Worm (Caenorhabditis elegans): ENCODE data around the gene C04B4.1.
"Not testable (repeated sequence)": the region's sequence is repeated elsewhere in the genome, so short reads cannot be mapped to it uniquely, and the experiment has no call there.

The C04B4.1 gene

DNA sequence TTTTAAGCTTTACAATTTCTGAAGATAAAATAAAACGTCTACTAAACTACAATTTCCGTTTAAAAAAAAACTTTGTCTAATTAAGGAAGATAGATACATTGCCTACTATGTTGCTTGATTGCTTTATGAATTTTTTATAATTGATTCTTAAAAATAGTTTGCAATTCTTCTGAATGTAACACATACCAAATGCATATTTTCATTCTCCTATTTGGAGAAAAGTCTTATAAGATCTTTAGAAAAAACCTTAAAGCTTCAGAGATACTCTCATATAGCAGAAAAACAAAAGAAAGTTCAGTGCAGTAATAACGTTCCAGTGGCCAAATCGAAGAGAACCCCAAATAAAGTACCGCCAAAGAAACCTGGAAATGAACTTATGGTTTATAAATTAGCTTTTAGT is 26.0 kb downstream of the C04B4.1 start, which contains the start of gene phf-32:
phf-32 (plus strand) TSS at position 301 of the 400 bp plus-strand sequence.
- TF ChIP-seq lin-32 (GFP tag; optimal IDR thresholded peaks at IDR 0.05) (no peak), sptf-1 (tag; optimal IDR thresholded peaks at IDR 0.05) (no peak), pha-4 (tag; optimal IDR thresholded peaks at IDR 0.05) (no peak), nhr-12 (tag; optimal IDR thresholded peaks at IDR 0.05) (no peak)

ce11 chrX:12308045-12308499 is 27.5 kb downstream of the C04B4.1 start, which contains the start of gene F17A2.16:
TSS of gene F17A2.16 (plus strand) at chrX:12308449.
- TF ChIP-seq mab-5, mls-2, nhr-12 (tag; optimal IDR thresholded peaks at IDR 0.05): not testable (repeated sequence)

- TF ChIP-seq ceh-83 (GFP tag; optimal IDR thresholded peaks at IDR 0.05), result no peak
- no peak for TF ChIP-seq zip-8 (tag; optimal IDR thresholded peaks at IDR 0.05)
- no peak for TF ChIP-seq ceh-39 (tag; optimal IDR thresholded peaks at IDR 0.05)
- TF ChIP-seq unc-39 (tag; optimal IDR thresholded peaks at IDR 0.05), result no peak
- TF ChIP-seq nhr-237 (tag; optimal IDR thresholded peaks at IDR 0.05), result no peak
- no peak for TF ChIP-seq nhr-76 (tag; optimal IDR thresholded peaks at IDR 0.05)
- no peak for TF ChIP-seq sptf-1 (tag; optimal IDR thresholded peaks at IDR 0.05)
- TF ChIP-seq nhr-12 (tag; optimal IDR thresholded peaks at IDR 0.05), result no peak
- no peak for TF ChIP-seq lsy-2 (tag; optimal IDR thresholded peaks at IDR 0.05)
- TF ChIP-seq elt-1 (tag; optimal IDR thresholded peaks at IDR 0.05; ENCODE audit: borderline replicate concordance, insufficient read depth), result no peak
- no peak for TF ChIP-seq nhr-28 (tag; optimal IDR thresholded peaks at IDR 0.05)
- no peak for TF ChIP-seq tbx-8 (GFP tag; optimal IDR thresholded peaks at IDR 0.05)
- TF ChIP-seq lin-13 (tag; optimal IDR thresholded peaks at IDR 0.05), result no peak
These were observed 33.2 kb downstream of the C04B4.1 start for ce11 chrX:12313779-12314178.

- TF ChIP-seq drap-1 (GFP tag; optimal IDR thresholded peaks at IDR 0.05), result no peak
- TF ChIP-seq ceh-39 (tag; optimal IDR thresholded peaks at IDR 0.05), result no peak
- TF ChIP-seq hlh-1 (tag; optimal IDR thresholded peaks at IDR 0.05), result no peak
- no peak for TF ChIP-seq sem-2 (GFP tag; optimal IDR thresholded peaks at IDR 0.05)
- no peak for TF ChIP-seq nhr-12 (tag; optimal IDR thresholded peaks at IDR 0.05)
- TF ChIP-seq mab-5 (tag; optimal IDR thresholded peaks at IDR 0.05), result no peak
- TF ChIP-seq sptf-1 (tag; optimal IDR thresholded peaks at IDR 0.05), result no peak
- TF ChIP-seq nhr-76 (tag; optimal IDR thresholded peaks at IDR 0.05), result no peak
- TF ChIP-seq cnd-1 (tag; optimal IDR thresholded peaks at IDR 0.05), result no peak
- TF ChIP-seq pha-4 (tag; optimal IDR thresholded peaks at IDR 0.05), result no peak
- TF ChIP-seq blmp-1 (tag; optimal IDR thresholded peaks at IDR 0.05), result no peak
- no peak for TF ChIP-seq ztf-11 (tag; optimal IDR thresholded peaks at IDR 0.05)
- TF ChIP-seq ces-1 (GFP tag; optimal IDR thresholded peaks at IDR 0.05), result no peak
These were observed 33.8 kb downstream of the C04B4.1 start for ce11 chrX:12314395-12314794.

- TF ChIP-seq nhr-28 (tag; optimal IDR thresholded peaks at IDR 0.05) (no peak), mep-1 (tag; optimal IDR thresholded peaks at IDR 0.05) (no peak)
These were observed 34.7 kb downstream of the C04B4.1 start, which contains the start of gene xtr-2 for ce11 chrX:12315268-12315667. TSS of gene xtr-2 (plus strand) at chrX:12315568.

ce11 chrX:12317560-12317959 is 37.0 kb downstream of the C04B4.1 start:
- TF ChIP-seq bed-3 (GFP tag; optimal IDR thresholded peaks at IDR 0.05) (no peak), hlh-1 (tag; optimal IDR thresholded peaks at IDR 0.05) (no peak), nhr-28 (tag; optimal IDR thresholded peaks at IDR 0.05) (no peak)

ce11 chrX:12320737-12321136 is 40.2 kb downstream of the C04B4.1 start, which contains the start of gene ceh-40:
TSS of gene ceh-40 (minus strand) at chrX:12320777.
- TF ChIP-seq zip-8 (tag; optimal IDR thresholded peaks at IDR 0.05), result peak; percentile 50
- no peak for TF ChIP-seq blmp-1 (tag; optimal IDR thresholded peaks at IDR 0.05)
- peak; percentile 36 for TF ChIP-seq cnd-1 (tag; optimal IDR thresholded peaks at IDR 0.05)
- TF ChIP-seq ceh-39 (tag; optimal IDR thresholded peaks at IDR 0.05), result peak; percentile 63
- TF ChIP-seq unc-62 (GFP tag; optimal IDR thresholded peaks at IDR 0.05), result peak; percentile 51
- no peak for TF ChIP-seq ztf-11 (tag; optimal IDR thresholded peaks at IDR 0.05)
- no peak for TF ChIP-seq mep-1 (tag; optimal IDR thresholded peaks at IDR 0.05)
- TF ChIP-seq nhr-2 (tag; optimal IDR thresholded peaks at IDR 0.05), result peak; percentile 74

Measured in whole organism, mixed stage, embryonic.